Worm (Caenorhabditis elegans): ENCODE measurements around the gene R10H10.3.

R10H10.3 gene

DNA sequence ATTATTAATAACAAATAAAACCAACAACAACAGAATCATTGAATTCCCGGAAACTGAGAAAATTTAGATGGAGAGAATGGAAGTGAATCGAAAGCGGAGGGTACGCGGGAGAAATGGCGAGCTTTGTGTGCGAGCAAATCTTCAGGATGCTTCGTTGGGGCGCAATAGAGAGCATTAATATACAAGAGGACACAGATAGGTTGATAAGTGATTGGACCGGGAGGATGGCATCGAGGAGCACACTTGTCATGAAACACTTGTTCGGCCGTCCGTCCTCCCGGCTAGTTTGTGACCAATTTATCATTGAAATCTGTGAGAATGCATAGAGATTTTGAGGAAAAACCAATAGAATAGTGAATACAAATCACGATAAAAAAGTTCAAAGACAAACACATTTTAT, 33.9 kb downstream of the R10H10.3 start:
- TF ChIP-seq rnt-1 (tag; optimal IDR thresholded peaks at IDR 0.05) (peak; percentile 12), mec-3 (tag; optimal IDR thresholded peaks at IDR 0.05; ENCODE audit: borderline replicate concordance) (no peak), pha-4 (tag; optimal IDR thresholded peaks at IDR 0.05) (no peak), nfya-1 (tag; optimal IDR thresholded peaks at IDR 0.05) (peak; percentile 9), ceh-31 (tag; optimal IDR thresholded peaks at IDR 0.05) (no peak), pax-1 (tag; optimal IDR thresholded peaks at IDR 0.05) (no peak), elt-4 (tag; optimal IDR thresholded peaks at IDR 0.05) (no peak), odd-2 (tag; optimal IDR thresholded peaks at IDR 0.05) (no peak), pag-3 (tag; optimal IDR thresholded peaks at IDR 0.05; ENCODE audit: borderline replicate concordance) (no peak), pha-2 (tag; optimal IDR thresholded peaks at IDR 0.05) (no peak)

DNA sequence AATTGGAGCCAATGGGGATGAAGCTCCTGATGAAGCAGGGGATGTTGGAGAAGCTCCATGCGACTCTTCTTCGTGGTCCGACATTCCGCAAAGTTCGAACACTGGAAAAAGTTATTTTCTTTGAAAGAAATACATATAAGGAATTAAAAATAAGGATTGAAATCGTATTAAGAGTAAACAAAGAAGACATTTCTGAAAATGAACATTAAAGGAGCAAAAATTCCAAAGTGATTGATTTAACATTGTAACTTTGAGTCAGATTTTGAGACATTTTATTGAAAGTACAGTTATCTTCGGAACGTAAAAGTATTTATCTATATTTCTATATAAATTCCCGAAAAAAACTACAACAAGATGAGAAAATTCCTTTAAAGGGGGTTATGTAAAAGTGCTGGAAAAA, 36.2 kb downstream of the R10H10.3 start, which contains the start of gene F13B12.1:
TSS of gene F13B12.1 (minus strand) at position 101 of the 400 bp plus-strand sequence.
- TF ChIP-seq tbx-7 (tag; optimal IDR thresholded peaks at IDR 0.05), result no peak
- no peak for TF ChIP-seq lim-6 (tag; optimal IDR thresholded peaks at IDR 0.05)
- no peak for TF ChIP-seq ahr-1 (tag; optimal IDR thresholded peaks at IDR 0.05)
- TF ChIP-seq ztf-16 (tag; optimal IDR thresholded peaks at IDR 0.05), result no peak
- TF ChIP-seq ama-1 (optimal IDR thresholded peaks at IDR 0.05), result no peak
- no peak for TF ChIP-seq ttx-3 (tag; optimal IDR thresholded peaks at IDR 0.05)
- no peak for TF ChIP-seq npax-4 (tag; optimal IDR thresholded peaks at IDR 0.05)
- no peak for TF ChIP-seq pqm-1 (tag; optimal IDR thresholded peaks at IDR 0.05)
- no peak for TF ChIP-seq pat-9 (tag; optimal IDR thresholded peaks at IDR 0.05)
- TF ChIP-seq unc-55 (GFP tag; optimal IDR thresholded peaks at IDR 0.05), result no peak
- TF ChIP-seq gmeb-2 (tag; optimal IDR thresholded peaks at IDR 0.05), result no peak
- TF ChIP-seq fkh-6 (tag; optimal IDR thresholded peaks at IDR 0.05), result no peak

DNA sequence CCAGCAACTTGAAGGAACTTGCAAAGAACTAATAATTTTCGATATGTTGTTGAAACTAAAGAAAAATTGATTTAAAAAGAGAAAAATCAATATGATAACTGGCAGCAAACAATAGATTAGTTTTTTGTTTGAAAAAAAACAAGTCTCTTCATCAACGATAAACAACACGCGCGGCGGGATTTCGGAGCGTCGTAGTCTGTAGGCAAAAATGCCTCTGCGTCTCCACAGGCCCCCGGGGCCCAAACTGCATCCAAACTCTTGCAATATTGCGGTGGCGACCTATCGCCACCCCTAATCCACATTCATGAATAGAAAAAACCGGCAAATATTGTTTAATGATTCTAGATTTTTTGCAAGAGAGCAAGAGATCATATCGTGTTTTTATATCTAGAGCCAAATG, 36.8 kb downstream of the R10H10.3 start:
- TF ChIP-seq nfya-1 (tag; optimal IDR thresholded peaks at IDR 0.05) (peak; percentile 51), lin-11 (tag; optimal IDR thresholded peaks at IDR 0.05) (no peak), elt-2 (tag; optimal IDR thresholded peaks at IDR 0.05) (peak; percentile 55)

DNA sequence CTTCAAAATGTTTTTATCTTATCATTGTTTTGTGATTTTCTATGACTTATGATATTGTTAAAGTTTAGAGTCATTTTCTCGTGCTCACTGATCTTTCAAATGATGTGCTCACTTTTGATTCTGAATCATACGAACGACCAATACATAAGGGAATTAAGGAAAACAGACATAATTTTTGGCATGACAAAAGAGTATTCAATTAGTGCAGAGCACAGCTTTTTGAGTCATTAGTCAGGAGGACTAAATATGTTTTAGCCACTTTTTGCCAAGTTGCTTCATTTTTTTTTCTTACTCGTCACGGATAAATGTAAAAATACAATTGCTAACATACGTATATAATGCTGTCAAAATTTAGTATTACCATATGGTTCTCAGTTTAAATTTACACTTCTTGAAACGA, 40.8 kb downstream of the R10H10.3 start, which contains the start of gene F13B12.2:
TSS of gene F13B12.2 (minus strand) at position 2 of the 400 bp plus-strand sequence.
- no peak for TF ChIP-seq eyg-1 (tag; optimal IDR thresholded peaks at IDR 0.05)
- no peak for TF ChIP-seq pax-1 (tag; optimal IDR thresholded peaks at IDR 0.05)
- TF ChIP-seq unc-42 (tag; optimal IDR thresholded peaks at IDR 0.05), result no peak
- TF ChIP-seq mec-3 (tag; optimal IDR thresholded peaks at IDR 0.05; ENCODE audit: borderline replicate concordance), result no peak
- no peak for TF ChIP-seq syd-9 (tag; optimal IDR thresholded peaks at IDR 0.05)

DNA sequence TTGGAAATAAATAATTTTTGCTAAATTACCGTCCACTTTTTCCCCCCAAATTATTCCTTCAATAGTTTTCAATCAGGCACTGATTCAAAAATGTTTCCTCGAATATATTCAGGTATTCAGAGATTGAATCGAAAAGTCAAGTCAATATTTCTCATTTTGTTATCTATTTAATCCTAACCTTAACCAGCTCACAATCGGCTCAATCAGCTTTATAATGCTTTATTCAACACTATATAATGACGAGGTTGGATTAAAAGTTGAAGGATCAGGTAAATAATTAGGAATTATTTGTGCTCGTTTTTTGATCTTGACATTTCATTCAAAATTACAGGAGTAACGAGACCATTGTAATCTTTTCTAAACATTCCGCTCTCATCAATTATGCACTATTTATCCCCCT, 42.2 kb downstream of the R10H10.3 start:
- TF ChIP-seq fkh-10 (GFP tag; optimal IDR thresholded peaks at IDR 0.05) (no peak), lin-11 (tag; optimal IDR thresholded peaks at IDR 0.05) (no peak), pat-9 (tag; optimal IDR thresholded peaks at IDR 0.05) (no peak), sox-2 (GFP tag; IDR thresholded peaks at IDR 0.05) (no peak), ceh-30 (tag; optimal IDR thresholded peaks at IDR 0.05) (no peak), ztf-16 (tag; optimal IDR thresholded peaks at IDR 0.05) (no peak), hlh-13 (GFP tag; optimal IDR thresholded peaks at IDR 0.05) (no peak), dve-1 (tag; optimal IDR thresholded peaks at IDR 0.05) (no peak), sox-4 (tag; optimal IDR thresholded peaks at IDR 0.05) (no peak), ceh-6 (GFP tag; optimal IDR thresholded peaks at IDR 0.05) (no peak), ceh-45 (GFP tag; IDR thresholded peaks at IDR 0.05) (no peak), ceh-2 (tag; optimal IDR thresholded peaks at IDR 0.05) (no peak), ceh-48 (tag; optimal IDR thresholded peaks at IDR 0.05) (no peak), ahr-1 (tag; optimal IDR thresholded peaks at IDR 0.05) (no peak)
